Worm (Caenorhabditis elegans): Measurements from ENCODE around the gene K09C4.5.

ce11 chrX:3247768-3248167, 34.7 kb upstream of the K09C4.5 start:
- TF ChIP-seq dmd-4 (tag; optimal IDR thresholded peaks at IDR 0.05; ENCODE audit: borderline replicate concordance) (no peak), sdc-2 (tag; optimal IDR thresholded peaks at IDR 0.05) (no peak), elt-4 (tag; optimal IDR thresholded peaks at IDR 0.05) (no peak), pag-3 (tag; optimal IDR thresholded peaks at IDR 0.05; ENCODE audit: borderline replicate concordance) (no peak), eyg-1 (tag; optimal IDR thresholded peaks at IDR 0.05) (no peak), ceh-45 (GFP tag; IDR thresholded peaks at IDR 0.05) (no peak), K09A11.1 (tag; optimal IDR thresholded peaks at IDR 0.05; ENCODE audit: insufficient read depth) (no peak), ama-1 (optimal IDR thresholded peaks at IDR 0.05) (no peak), nhr-232 (tag; optimal IDR thresholded peaks at IDR 0.05) (no peak)

Data from whole organism, late embryonic.